Worm (Caenorhabditis elegans): ENCODE data around the gene nhr-93.
"Not testable (repeated sequence)": the region's sequence is repeated elsewhere in the genome, so short reads cannot be mapped to it uniquely, and the experiment has no call there.

nhr-93 gene

ce11 chrV:3558744-3559143 lies 20.5 kb upstream of the nhr-93 start, which contains the start of gene T24A6.1:
T24A6.1 (plus strand) TSS chrV:3559044.
- not testable (repeated sequence) for TF ChIP-seq odd-2, unc-86, rnt-1 (tag; optimal IDR thresholded peaks at IDR 0.05)

ce11 chrV:3557422-3557821 lies 19.2 kb upstream of the nhr-93 start, which contains the start of gene grl-31:
grl-31 (minus strand) TSS chrV:3557778.
- TF ChIP-seq npax-4 (tag; optimal IDR thresholded peaks at IDR 0.05) = no peak
- no peak for TF ChIP-seq nfya-1 (tag; optimal IDR thresholded peaks at IDR 0.05)
- no peak for TF ChIP-seq pqm-1 (tag; optimal IDR thresholded peaks at IDR 0.05)
- TF ChIP-seq ceh-2 (tag; optimal IDR thresholded peaks at IDR 0.05) = no peak
- TF ChIP-seq ceh-9 (tag; optimal IDR thresholded peaks at IDR 0.05) = no peak

- no peak for TF ChIP-seq hlh-8 (tag; optimal IDR thresholded peaks at IDR 0.05)
- TF ChIP-seq fkh-10 (GFP tag; optimal IDR thresholded peaks at IDR 0.05) = no peak
- TF ChIP-seq fkh-6 (tag; optimal IDR thresholded peaks at IDR 0.05) = no peak
- TF ChIP-seq C08G9.2 (tag; optimal IDR thresholded peaks at IDR 0.05) = no peak
- no peak for TF ChIP-seq C38D4.7 (GFP tag; optimal IDR thresholded peaks at IDR 0.05)
- TF ChIP-seq syd-9 (tag; optimal IDR thresholded peaks at IDR 0.05) = no peak
- no peak for TF ChIP-seq pat-9 (tag; optimal IDR thresholded peaks at IDR 0.05)
- TF ChIP-seq gmeb-2 (tag; optimal IDR thresholded peaks at IDR 0.05) = no peak
- TF ChIP-seq K02D7.2 (tag; optimal IDR thresholded peaks at IDR 0.05) = no peak
- no peak for TF ChIP-seq sox-2 (GFP tag; IDR thresholded peaks at IDR 0.05)
Measured at ce11 chrV:3555986-3556385, 17.8 kb upstream of the nhr-93 start, which contains the start of gene grl-30. grl-30 (plus strand) TSS chrV:3556286.

DNA sequence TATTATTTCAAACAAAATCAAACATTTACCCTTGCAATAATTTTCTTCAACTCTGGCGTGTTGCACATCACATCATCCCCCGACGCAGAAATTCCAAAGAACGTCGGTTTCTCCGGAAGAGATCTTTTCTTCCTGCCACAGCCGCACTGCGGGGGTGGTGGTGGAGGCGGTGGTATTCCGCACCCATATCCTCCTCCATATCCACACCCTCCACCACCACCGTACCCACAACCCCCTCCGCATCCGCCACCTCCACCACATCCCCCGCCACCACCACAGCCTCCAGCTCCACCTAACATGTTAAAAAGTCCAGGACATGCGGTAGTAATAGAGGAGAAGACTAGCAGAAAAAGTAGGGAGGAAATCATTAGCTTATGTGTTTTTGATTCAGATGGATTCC lies 16.7 kb upstream of the nhr-93 start, which contains the start of gene grl-29:
Gene grl-29 (minus strand): TSS at position 368 of the 400 bp plus-strand sequence.
- no peak for TF ChIP-seq sox-4 (tag; optimal IDR thresholded peaks at IDR 0.05)
- TF ChIP-seq C38D4.7 (GFP tag; optimal IDR thresholded peaks at IDR 0.05) = no peak
- no peak for TF ChIP-seq nfya-1 (tag; optimal IDR thresholded peaks at IDR 0.05)
- TF ChIP-seq gmeb-2 (tag; optimal IDR thresholded peaks at IDR 0.05) = no peak
- TF ChIP-seq fkh-6 (tag; optimal IDR thresholded peaks at IDR 0.05) = no peak
- TF ChIP-seq syd-9 (tag; optimal IDR thresholded peaks at IDR 0.05) = no peak
- TF ChIP-seq unc-86 (tag; optimal IDR thresholded peaks at IDR 0.05) = no peak
- TF ChIP-seq ceh-2 (tag; optimal IDR thresholded peaks at IDR 0.05) = no peak

- peak; percentile 86 for TF ChIP-seq elt-2 (tag; optimal IDR thresholded peaks at IDR 0.05)
- TF ChIP-seq nhr-232 (tag; optimal IDR thresholded peaks at IDR 0.05) = no peak
- TF ChIP-seq che-1 (tag; optimal IDR thresholded peaks at IDR 0.05) = no peak
Measured at ce11 chrV:3552740-3553469, 14.7 kb upstream of the nhr-93 start, which contains the start of gene T24A6.20. T24A6.20 (plus strand) TSS chrV:3553134.

DNA sequence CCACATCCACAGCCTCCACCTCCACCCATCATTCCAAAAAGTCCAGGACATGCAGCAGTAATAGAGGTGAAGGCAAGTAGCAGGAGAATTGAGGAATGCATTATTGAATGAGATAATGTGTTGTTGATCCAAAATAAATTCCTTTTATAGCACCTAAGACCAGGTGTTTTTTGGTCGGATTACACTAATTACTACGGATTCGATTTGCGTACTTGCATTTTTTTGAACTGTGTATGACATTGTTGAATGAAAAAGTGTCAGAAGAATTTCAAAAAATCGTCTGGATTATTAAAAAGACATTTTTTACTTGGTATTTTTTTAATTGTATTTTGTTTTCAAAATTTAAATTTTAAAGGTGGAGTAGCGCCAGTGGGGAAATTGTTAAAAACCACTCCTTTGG lies 13.6 kb upstream of the nhr-93 start, which contains the start of gene grl-28:
Gene grl-28 (minus strand): TSS at position 101 of the 400 bp plus-strand sequence.
- no peak for TF ChIP-seq ttx-3 (tag; optimal IDR thresholded peaks at IDR 0.05)
- TF ChIP-seq gmeb-2 (tag; optimal IDR thresholded peaks at IDR 0.05) = no peak
- no peak for TF ChIP-seq ceh-45 (GFP tag; IDR thresholded peaks at IDR 0.05)
- TF ChIP-seq pag-3 (tag; optimal IDR thresholded peaks at IDR 0.05; ENCODE audit: borderline replicate concordance) = no peak
- TF ChIP-seq K09A11.1 (tag; optimal IDR thresholded peaks at IDR 0.05; ENCODE audit: insufficient read depth) = no peak
- no peak for TF ChIP-seq ceh-14 (tag; optimal IDR thresholded peaks at IDR 0.05)
- TF ChIP-seq K02D7.2 (tag; optimal IDR thresholded peaks at IDR 0.05) = no peak
- TF ChIP-seq pax-1 (tag; optimal IDR thresholded peaks at IDR 0.05) = no peak
- TF ChIP-seq unc-3 (GFP tag; conservative IDR thresholded peaks at IDR 0.05) = no peak
- TF ChIP-seq unc-3 (tag; optimal IDR thresholded peaks at IDR 0.05) = no peak
